Fruit fly (Drosophila melanogaster) whole organism, pupa: ENCODE measurements around the gene spi.

Experiments used
- CG10348 ChIP-seq: fragments of 200-800 bp; sonication (Bioruptor generic); IDR thresholded peaks from 2 replicates; pipeline ENCODE4 v1.3.6; 2022; ENCODE audit warnings: missing biosample characterization, missing genetic modification characterization
- CG12605 ChIP-seq: fragments of 200-800 bp; sonication (Bioruptor generic); IDR thresholded peaks from 2 replicates; pipeline ENCODE4 v1.3.6; 2022; ENCODE audit warnings: missing biosample characterization, missing genetic modification characterization
- CG13204 ChIP-seq: fragments of 200-800 bp; sonication (Bioruptor generic); optimal IDR thresholded peaks from 2 replicates; lab custom pipeline; 2018; ENCODE audit warnings: missing biosample characterization, mild to moderate bottlenecking, missing genetic modification characterization, moderate library complexity
- CG14655 ChIP-seq: fragments of 200-800 bp; sonication (Bioruptor generic); optimal IDR thresholded peaks from 3 replicates; lab custom pipeline; 2017; ENCODE audit warnings: mild to moderate bottlenecking, missing biosample characterization, missing genetic modification reagents, missing genetic modification characterization
- CG15710 ChIP-seq: fragments of 200-800 bp; sonication (Bioruptor generic); optimal IDR thresholded peaks from 2 replicates; lab custom pipeline; 2018; ENCODE audit warnings: missing biosample characterization, mild to moderate bottlenecking, missing genetic modification characterization, moderate library complexity
- CG17806 ChIP-seq: fragments of 200-800 bp; sonication (Bioruptor generic); optimal IDR thresholded peaks from 2 replicates; lab custom pipeline; 2018; ENCODE audit warnings: missing biosample characterization, mild to moderate bottlenecking, missing genetic modification characterization, moderate library complexity
- CG32121 ChIP-seq: fragments of 200-800 bp; sonication (Bioruptor generic); IDR thresholded peaks from 2 replicates; pipeline ENCODE4 v1.3.6; 2022; ENCODE audit warnings: missing biosample characterization, missing genetic modification characterization
- CG34367 ChIP-seq: fragments of 200-800 bp; sonication (Bioruptor generic); optimal IDR thresholded peaks from 2 replicates; lab custom pipeline; 2018; ENCODE audit warnings: missing biosample characterization, mild to moderate bottlenecking, missing genetic modification characterization
- CG4496 ChIP-seq: fragments of 200-800 bp; sonication (Bioruptor generic); IDR thresholded peaks from 3 replicates; pipeline ENCODE4 v1.3.6; 2022; ENCODE audit warnings: missing biosample characterization, missing genetic modification characterization
- CG8159 ChIP-seq: fragments of 200-800 bp; sonication (Bioruptor generic); optimal IDR thresholded peaks from 3 replicates; lab custom pipeline; 2018; ENCODE audit warnings: missing biosample characterization, mild to moderate bottlenecking, missing genetic modification characterization, moderate library complexity
- CG8301 ChIP-seq: fragments of 200-800 bp; sonication (Bioruptor generic); optimal IDR thresholded peaks from 2 replicates; lab custom pipeline; 2018; ENCODE audit warnings: missing biosample characterization, mild to moderate bottlenecking, missing genetic modification characterization
- CG9948 ChIP-seq: fragments of 200-800 bp; sonication (Bioruptor generic); optimal IDR thresholded peaks from 2 replicates; lab custom pipeline; 2018; ENCODE audit warnings: missing biosample characterization, mild to moderate bottlenecking, missing genetic modification characterization, moderate library complexity
- D1 ChIP-seq: fragments of 200-800 bp; sonication (Bioruptor generic); optimal IDR thresholded peaks from 2 replicates; lab custom pipeline; 2018; ENCODE audit warnings: missing biosample characterization, mild to moderate bottlenecking, missing genetic modification characterization, moderate library complexity
- EcR ChIP-seq: fragments of 200-800 bp; sonication (Bioruptor generic); optimal IDR thresholded peaks from 3 replicates; lab custom pipeline; 2019; ENCODE audit warnings: missing biosample characterization, missing genetic modification characterization, mild to moderate bottlenecking, moderate library complexity, missing genetic modification reagents
- Ets98B ChIP-seq: fragments of 200-800 bp; sonication (Bioruptor generic); IDR thresholded peaks from 2 replicates; pipeline ENCODE4 v1.3.6; 2022; ENCODE audit warnings: missing biosample characterization, missing genetic modification characterization
- Pif1A ChIP-seq: fragments of 200-800 bp; sonication (Bioruptor generic); optimal IDR thresholded peaks from 3 replicates; lab custom pipeline; 2016; ENCODE audit warnings: missing biosample characterization, missing genetic modification characterization
- Pif1B ChIP-seq: fragments of 200-800 bp; sonication (Bioruptor generic); optimal IDR thresholded peaks from 3 replicates; lab custom pipeline; 2016; ENCODE audit warnings: missing biosample characterization, missing genetic modification characterization
- Snoo ChIP-seq: fragments of 200-800 bp; sonication (Bioruptor generic); optimal IDR thresholded peaks from 3 replicates; lab custom pipeline; 2017; ENCODE audit warnings: missing biosample characterization, mild to moderate bottlenecking, missing genetic modification characterization, inconsistent platforms
- fd96Ca ChIP-seq: fragments of 200-800 bp; sonication (Bioruptor generic); IDR thresholded peaks from 3 replicates; pipeline ENCODE4 v1.3.6; 2022; ENCODE audit warnings: missing biosample characterization, missing genetic modification characterization
- gl ChIP-seq: fragments of 200-800 bp; sonication (Bioruptor generic); optimal IDR thresholded peaks from 2 replicates; lab custom pipeline; 2018; ENCODE audit warnings: missing biosample characterization, mild to moderate bottlenecking, missing genetic modification characterization
- rn ChIP-seq: fragments of 200-800 bp; sonication (Bioruptor generic); IDR thresholded peaks from 2 replicates; pipeline ENCODE4 v1.3.6; 2022; ENCODE audit warnings: missing biosample characterization, missing genetic modification characterization

The spi gene

dm6 chr2L:19577187-19577765 is at the start of gene spi, which contains the start of gene msb1l:
TSS of gene spi (minus strand) at chr2L:19577315.
TSS of gene msb1l (plus strand) at chr2L:19577701.
- TF ChIP-seq fd96Ca (GFP tag; lab: Robert Waterston, UW) (no peak), CG34367 (no peak), EcR (no peak), D1 (no peak), CG15710 (peak; percentile 41), CG8159 (peak; percentile 5), CG32121 (GFP tag; lab: Robert Waterston, UW) (no peak)

dm6 chr2L:19606318-19606717 is 29.2 kb upstream of the spi start, which contains the start of gene CG46244:
TSS of gene CG46244 (plus strand) at chr2L:19606569.
- TF ChIP-seq Pif1B (GFP tag; lab: Kevin White, UChicago) (no peak), Snoo (tag; lab: Kevin White, UChicago) (no peak), Ets98B (no peak), CG34367 (no peak), gl (no peak)

dm6 chr2L:19605365-19605921 is 28.3 kb upstream of the spi start:
- TF ChIP-seq CG9948 (tag; lab: Kevin White, UChicago) (no peak), D1 (no peak), Ets98B (no peak), Pif1A (no peak), CG12605 (GFP tag; lab: Robert Waterston, UW) (no peak), Snoo (tag; lab: Kevin White, UChicago) (no peak), CG14655 (GFP tag; lab: Kevin White, UChicago) (no peak), CG15710 (no peak), CG10348 (GFP tag; lab: Robert Waterston, UW) (no peak), CG4496 (no peak), Pif1B (GFP tag; lab: Kevin White, UChicago) (no peak), fd96Ca (GFP tag; lab: Robert Waterston, UW) (no peak), EcR (no peak), CG32121 (GFP tag; lab: Robert Waterston, UW) (no peak), CG17806 (tag; lab: Kevin White, UChicago) (no peak)
- TF ChIP-seq, all 21 proteins: peak for 0

dm6 chr2L:19594102-19594501 is 17.0 kb upstream of the spi start:
- TF ChIP-seq CG17806 (tag; lab: Kevin White, UChicago) (no peak), CG12605 (GFP tag; lab: Robert Waterston, UW) (no peak), Ets98B (no peak), CG13204 (GFP tag; lab: Kevin White, UChicago) (no peak), Pif1B (GFP tag; lab: Kevin White, UChicago) (no peak), EcR (no peak), gl (no peak), Pif1A (no peak), CG34367 (no peak), CG15710 (no peak), CG8159 (no peak), fd96Ca (GFP tag; lab: Robert Waterston, UW) (no peak)

dm6 chr2L:19590629-19591028 is 13.5 kb upstream of the spi start:
- TF ChIP-seq CG32121 (GFP tag; lab: Robert Waterston, UW) (no peak), Ets98B (no peak), fd96Ca (GFP tag; lab: Robert Waterston, UW) (no peak), EcR (no peak), CG10348 (GFP tag; lab: Robert Waterston, UW) (no peak), Pif1B (GFP tag; lab: Kevin White, UChicago) (no peak), CG4496 (no peak), CG12605 (GFP tag; lab: Robert Waterston, UW) (no peak), Snoo (tag; lab: Kevin White, UChicago) (no peak), CG9948 (tag; lab: Kevin White, UChicago) (no peak), CG8159 (no peak)

dm6 chr2L:19588924-19589323 is 11.8 kb upstream of the spi start:
- TF ChIP-seq EcR = no peak
- TF ChIP-seq rn (GFP tag; lab: Robert Waterston, UW) = no peak
- no peak for TF ChIP-seq CG10348 (GFP tag; lab: Robert Waterston, UW)
- TF ChIP-seq CG9948 (tag; lab: Kevin White, UChicago) = no peak
- TF ChIP-seq Snoo (tag; lab: Kevin White, UChicago) = no peak
- no peak for TF ChIP-seq Pif1A
- TF ChIP-seq CG32121 (GFP tag; lab: Robert Waterston, UW) = no peak
- TF ChIP-seq CG8301 (tag; lab: Kevin White, UChicago) = no peak
- TF ChIP-seq CG34367 = no peak
- no peak for TF ChIP-seq CG4496
- no peak for TF ChIP-seq CG8159
- TF ChIP-seq D1 = no peak
- TF ChIP-seq CG14655 (GFP tag; lab: Kevin White, UChicago) = no peak
- TF ChIP-seq CG17806 (tag; lab: Kevin White, UChicago) = no peak
- no peak for TF ChIP-seq CG15710
- TF ChIP-seq CG12605 (GFP tag; lab: Robert Waterston, UW) = no peak
- TF ChIP-seq Ets98B = no peak
- TF ChIP-seq gl = no peak
- TF ChIP-seq fd96Ca (GFP tag; lab: Robert Waterston, UW) = no peak
- TF ChIP-seq CG13204 (GFP tag; lab: Kevin White, UChicago) = no peak

dm6 chr2L:19587334-19587659 is 10.2 kb upstream of the spi start:
- TF ChIP-seq CG17806 (tag; lab: Kevin White, UChicago) (no peak), CG32121 (GFP tag; lab: Robert Waterston, UW) (0 out of 2 replicates have a peak, but pooled peaks have one; percentile 5)
